In the genomic region with DNA sequence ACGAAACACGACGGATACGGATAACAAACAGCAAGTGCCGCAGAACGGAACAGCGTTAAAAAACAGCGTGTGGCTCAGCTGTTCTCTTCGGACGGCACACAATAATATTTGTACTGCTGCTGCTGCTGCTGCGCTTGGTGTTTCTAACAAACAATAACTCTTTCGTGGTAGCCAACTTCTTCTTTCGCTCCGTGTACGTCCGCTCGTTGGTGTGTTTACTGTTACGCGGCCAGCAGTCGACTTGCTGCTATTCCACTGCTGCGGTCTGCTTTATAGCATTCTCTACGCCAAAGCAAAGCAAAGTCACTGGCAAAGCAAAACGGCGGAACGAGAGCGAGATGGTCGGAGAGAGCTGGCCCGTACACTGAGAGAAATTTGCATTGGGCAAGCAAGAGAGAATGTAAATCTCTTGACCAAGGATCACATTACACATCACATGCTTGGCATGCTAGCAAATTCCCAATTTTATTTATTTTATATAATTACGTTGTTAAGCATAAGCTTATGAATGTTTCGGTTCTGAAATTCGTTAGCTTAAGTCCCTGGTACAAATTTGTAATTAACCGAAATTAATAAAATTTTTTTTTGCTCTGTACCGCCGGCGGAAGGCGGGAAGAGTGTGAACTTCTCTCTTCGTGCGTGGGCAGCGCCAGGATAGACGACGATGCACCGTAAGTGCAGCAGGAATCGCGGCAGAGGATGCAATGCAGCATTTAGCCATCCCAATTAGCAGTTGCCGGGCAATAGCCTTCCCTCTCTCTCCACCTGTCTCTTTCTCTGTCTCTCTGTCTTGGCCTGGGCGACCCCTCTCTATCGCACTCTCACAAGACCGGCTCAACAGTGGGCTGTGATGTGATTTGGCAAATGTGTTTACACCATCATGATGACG, we compare ENCODE assay signal across 2 fruit fly cellular contexts.
TF ChIP-seq lines count a peak whose summit lies in the region.

A gene (minus strand): TSS at position 287 of the 889 bp plus-strand sequence.

TF ChIP-seq in whole organism, embryonic, 481 proteins besides CTCF, POLR2A, EP300 and RAD21 (continued from another document and continues in another):
- TF ChIP-seq CG32532 (GFP tag; IDR thresholded peaks at IDR 0.05; lab: Robert Waterston, UW) (peak; percentile 96), CG12769 (tag; optimal IDR thresholded peaks at IDR 0.05; lab: Kevin White, UChicago) (peak; percentile 88), CG1602 (GFP tag; optimal IDR thresholded peaks at IDR 0.05; lab: Kevin White, UChicago) (peak; percentile 95), abd-A (tag; optimal IDR thresholded peaks at IDR 0.05; lab: Kevin White, UChicago) (peak; percentile 32), MESR4 (GFP tag; optimal IDR thresholded peaks at IDR 0.05; lab: Kevin White, UChicago) (no peak), Drgx (GFP tag; IDR thresholded peaks at IDR 0.05; lab: Robert Waterston, UW) (peak; percentile 95), tgo (GFP tag; IDR thresholded peaks at IDR 0.05; lab: Robert Waterston, UW) (peak; percentile 93), amos (GFP tag; IDR thresholded peaks at IDR 0.05; lab: Robert Waterston, UW; ENCODE audit: partially characterized antibody) (peak; percentile 32; the same call in 1 of the 2 replicates), Sox102F (GFP tag; optimal IDR thresholded peaks at IDR 0.05; lab: Kevin White, UChicago) (peak; percentile 93), CG11696 (GFP tag; IDR thresholded peaks at IDR 0.05; lab: Robert Waterston, UW) (peak; percentile 84), fd102C (GFP tag; optimal IDR thresholded peaks at IDR 0.05; lab: Kevin White, UChicago) (peak; percentile 88), Bdp1 (GFP tag; optimal IDR thresholded peaks at IDR 0.05; lab: Kevin White, UChicago) (peak; percentile 83), jumu (GFP tag; optimal IDR thresholded peaks at IDR 0.05; lab: Kevin White, UChicago) (peak; percentile 81), Stat92E (GFP tag; optimal IDR thresholded peaks at IDR 0.05; lab: Kevin White, UChicago) (peak in 1 of 3 experiments; percentile 69), CG3281 (GFP tag; optimal IDR thresholded peaks at IDR 0.05; lab: Kevin White, UChicago) (peak; percentile 94), CG2129 (GFP tag; IDR thresholded peaks at IDR 0.05; lab: Robert Waterston, UW; ENCODE audit: partially characterized antibody) (no peak), Neu2 (GFP tag; optimal IDR thresholded peaks at IDR 0.05; lab: Kevin White, UChicago; ENCODE audit: borderline replicate concordance) (no peak), HmgZ (tag; optimal IDR thresholded peaks at IDR 0.05; lab: Kevin White, UChicago) (peak; percentile 88), CG14965 (GFP tag; optimal IDR thresholded peaks at IDR 0.05; lab: Kevin White, UChicago; ENCODE audit: borderline replicate concordance) (peak; percentile 22), trh (GFP tag; optimal IDR thresholded peaks at IDR 0.05; lab: Kevin White, UChicago) (peak; percentile 86), CG6175 (GFP tag; IDR thresholded peaks at IDR 0.05; lab: Robert Waterston, UW) (peak; percentile 87), Oli (tag; optimal IDR thresholded peaks at IDR 0.05; lab: Kevin White, UChicago) (peak; percentile 95), bab2 (GFP tag; optimal IDR thresholded peaks at IDR 0.05; lab: Kevin White, UChicago) (peak; percentile 78), da (GFP tag; optimal IDR thresholded peaks at IDR 0.05; lab: Kevin White, UChicago) (peak; percentile 53), zen (tag; optimal IDR thresholded peaks at IDR 0.05; lab: Kevin White, UChicago) (peak; percentile 93), sens (GFP tag; lab: Kevin White, UChicago) (peak; percentile 97), H15 (GFP tag; IDR thresholded peaks at IDR 0.05; lab: Robert Waterston, UW) (peak; percentile 92), Sox100B (GFP tag; optimal IDR thresholded peaks at IDR 0.05; lab: Kevin White, UChicago) (peak; percentile 94), CG10462 (GFP tag; optimal IDR thresholded peaks at IDR 0.05; lab: Kevin White, UChicago) (peak; percentile 83), tx (GFP tag; optimal IDR thresholded peaks at IDR 0.05; lab: Kevin White, UChicago) (peak; percentile 65), gro (GFP tag; optimal IDR thresholded peaks at IDR 0.05; lab: Kevin White, UChicago) (peak; percentile 85), Hr51 (GFP tag; optimal IDR thresholded peaks at IDR 0.05; lab: Kevin White, UChicago) (peak; percentile 86 to 93), CG31388 (GFP tag; optimal IDR thresholded peaks at IDR 0.05; lab: Kevin White, UChicago) (peak; percentile 67), sisA (GFP tag; IDR thresholded peaks at IDR 0.05; lab: Robert Waterston, UW) (peak; percentile 93), Trl (optimal IDR thresholded peaks at IDR 0.05; lab: Kevin White, UChicago) (peak; percentile 70 to 74), Trl (GFP tag; optimal IDR thresholded peaks at IDR 0.05; lab: Kevin White, UChicago) (peak; percentile 89), CG1529 (GFP tag; optimal IDR thresholded peaks at IDR 0.05; lab: Kevin White, UChicago) (peak; percentile 92), NK7.1 (GFP tag; optimal IDR thresholded peaks at IDR 0.05; lab: Kevin White, UChicago) (peak; percentile 73), CG6689 (GFP tag; IDR thresholded peaks at IDR 0.05; lab: Robert Waterston, UW) (peak; percentile 96), lola (GFP tag; optimal IDR thresholded peaks at IDR 0.05; lab: Kevin White, UChicago) (peak in 1 of 3 experiments; percentile 94), Blimp-1 (GFP tag; optimal IDR thresholded peaks at IDR 0.05; lab: Kevin White, UChicago) (peak; percentile 91), CG14014 (GFP tag; IDR thresholded peaks at IDR 0.05; lab: Robert Waterston, UW) (peak; percentile 94), CG2712 (tag; optimal IDR thresholded peaks at IDR 0.05; lab: Kevin White, UChicago) (peak; percentile 96), twi (tag; optimal IDR thresholded peaks at IDR 0.05; lab: Kevin White, UChicago) (peak; percentile 85), PHDP (tag; optimal IDR thresholded peaks at IDR 0.05; lab: Kevin White, UChicago) (peak; percentile 94), E2f1 (GFP tag; IDR thresholded peaks at IDR 0.05; lab: Robert Waterston, UW) (peak; percentile 96), Dbx (GFP tag; IDR thresholded peaks at IDR 0.05; lab: Robert Waterston, UW) (peak; percentile 94), H2.0 (GFP tag; IDR thresholded peaks at IDR 0.05; lab: Robert Waterston, UW) (peak; percentile 89), gcm (GFP tag; optimal IDR thresholded peaks at IDR 0.05; lab: Kevin White, UChicago) (peak; percentile 91), CG9876 (GFP tag; optimal IDR thresholded peaks at IDR 0.05; lab: Kevin White, UChicago) (peak; percentile 51), CG2120 (GFP tag; optimal IDR thresholded peaks at IDR 0.05; lab: Kevin White, UChicago) (peak; percentile 94), vnd (GFP tag; IDR thresholded peaks at IDR 0.05; lab: Robert Waterston, UW; ENCODE audit: partially characterized antibody) (no peak), zen2 (GFP tag; IDR thresholded peaks at IDR 0.05; lab: Robert Waterston, UW; ENCODE audit: partially characterized antibody) (no peak), CG31441 (GFP tag; IDR thresholded peaks at IDR 0.05; lab: Robert Waterston, UW) (peak; percentile 91), CG8924 (tag; optimal IDR thresholded peaks at IDR 0.05; lab: Kevin White, UChicago) (peak; percentile 95), CG18476 (GFP tag; optimal IDR thresholded peaks at IDR 0.05; lab: Kevin White, UChicago) (peak; percentile 92), CG12155 (GFP tag; optimal IDR thresholded peaks at IDR 0.05; lab: Kevin White, UChicago) (peak; percentile 89), pzg (GFP tag; optimal IDR thresholded peaks at IDR 0.05; lab: Kevin White, UChicago) (no peak), Atf-2 (GFP tag; optimal IDR thresholded peaks at IDR 0.05; lab: Kevin White, UChicago) (peak; percentile 80)

TF ChIP-seq in whole organism, prepupa, 60 proteins besides CTCF, POLR2A, EP300 and RAD21 (continued from another document):
- TF ChIP-seq dac (GFP tag; optimal IDR thresholded peaks at IDR 0.05; lab: Kevin White, UChicago): peak; percentile 96
- TF ChIP-seq Sox14 (GFP tag; optimal IDR thresholded peaks at IDR 0.05; lab: Kevin White, UChicago): peak; percentile 95
- TF ChIP-seq Gug (GFP tag; IDR thresholded peaks at IDR 0.05; lab: Robert Waterston, UW): peak; percentile 96
- peak; percentile 40 for TF ChIP-seq fkh (GFP tag; optimal IDR thresholded peaks at IDR 0.05; lab: Kevin White, UChicago)
- TF ChIP-seq Lpt (GFP tag; optimal IDR thresholded peaks at IDR 0.05; lab: Kevin White, UChicago): peak; percentile 95
- peak; percentile 94 for TF ChIP-seq achi (GFP tag; optimal IDR thresholded peaks at IDR 0.05; lab: Kevin White, UChicago)
- peak; percentile 92 for TF ChIP-seq CG8632 (GFP tag; optimal IDR thresholded peaks at IDR 0.05; lab: Kevin White, UChicago)
- TF ChIP-seq Sox102F (GFP tag; optimal IDR thresholded peaks at IDR 0.05; lab: Kevin White, UChicago): peak; percentile 94
- TF ChIP-seq Eip75B (GFP tag; optimal IDR thresholded peaks at IDR 0.05; lab: Kevin White, UChicago): peak; percentile 94
- peak; percentile 94 for TF ChIP-seq CG6808 (GFP tag; optimal IDR thresholded peaks at IDR 0.05; lab: Kevin White, UChicago)
- peak; percentile 96 for TF ChIP-seq eg (GFP tag; IDR thresholded peaks at IDR 0.05; lab: Robert Waterston, UW)
- peak; percentile 91 for TF ChIP-seq CG1621 (tag; optimal IDR thresholded peaks at IDR 0.05; lab: Kevin White, UChicago)
- peak; percentile 96 for TF ChIP-seq CG6163 (GFP tag; IDR thresholded peaks at IDR 0.05; lab: Robert Waterston, UW)
- TF ChIP-seq CG34406 (GFP tag; optimal IDR thresholded peaks at IDR 0.05; lab: Kevin White, UChicago): peak; percentile 92
- TF ChIP-seq acj6 (GFP tag; optimal IDR thresholded peaks at IDR 0.05; lab: Kevin White, UChicago): peak; percentile 93
